Fruit fly (Drosophila melanogaster) whole organism, embryonic: ENCODE data around the gene CG32544.

Experiments used
- Adf1 ChIP-seq: fragments of 200-800 bp; sonication (Bioruptor generic); IDR thresholded peaks from 2 replicates; pipeline ENCODE4 v1.3.6; 2022; ENCODE audit warnings: missing biosample characterization, missing genetic modification characterization
- Atf-2 ChIP-seq: fragments of 200-800 bp; sonication (Bioruptor generic); optimal IDR thresholded peaks from 2 replicates; lab custom pipeline; 2016; ENCODE audit warnings: missing biosample characterization, missing genetic modification characterization
- CG10274 ChIP-seq: fragments of 200-800 bp; sonication (Bioruptor generic); optimal IDR thresholded peaks from 3 replicates; lab custom pipeline; 2017; ENCODE audit warnings: missing biosample characterization, mild to moderate bottlenecking, missing genetic modification characterization
- CG13287 ChIP-seq: fragments of 200-800 bp; sonication (Bioruptor generic); IDR thresholded peaks from 2 replicates; pipeline ENCODE4 v1.3.6; 2022; ENCODE audit warnings: missing biosample characterization, missing genetic modification characterization; ENCODE audit not compliant: partially characterized antibody
- CG13296 ChIP-seq: fragments of 200-800 bp; sonication (Bioruptor generic); optimal IDR thresholded peaks from 3 replicates; lab custom pipeline; 2018; ENCODE audit warnings: missing biosample characterization, mild to moderate bottlenecking, missing genetic modification characterization
- CG14050 ChIP-seq: fragments of 200-800 bp; sonication (Bioruptor generic); IDR thresholded peaks from 3 replicates; pipeline ENCODE4 v1.3.6; 2022; ENCODE audit warnings: missing biosample characterization, missing genetic modification characterization
- CG14441 ChIP-seq: fragments of 200-800 bp; sonication (Bioruptor generic); IDR thresholded peaks from 2 replicates; pipeline ENCODE4 v1.3.6; 2022; ENCODE audit warnings: missing biosample characterization, missing genetic modification characterization
- CG15269 ChIP-seq: fragments of 200-800 bp; sonication (Bioruptor generic); optimal IDR thresholded peaks from 2 replicates; lab custom pipeline; 2018; ENCODE audit warnings: missing biosample characterization, mild to moderate bottlenecking, missing genetic modification characterization, moderate library complexity
- CG32532 ChIP-seq: fragments of 200-800 bp; sonication (Bioruptor generic); IDR thresholded peaks from 2 replicates; pipeline ENCODE4 v1.3.6; 2022; ENCODE audit warnings: missing biosample characterization, missing genetic modification characterization
- CG3281 ChIP-seq: fragments of 200-800 bp; sonication (Bioruptor generic); optimal IDR thresholded peaks from 3 replicates; lab custom pipeline; 2017; ENCODE audit warnings: missing biosample characterization, mild to moderate bottlenecking, missing genetic modification characterization
- CG34376 ChIP-seq: fragments of 200-800 bp; sonication (Bioruptor generic); optimal IDR thresholded peaks from 2 replicates; lab custom pipeline; 2018; ENCODE audit warnings: missing biosample characterization, mild to moderate bottlenecking, missing genetic modification characterization
- CG34422 ChIP-seq: fragments of 200-800 bp; sonication (Bioruptor generic); IDR thresholded peaks from 3 replicates; pipeline ENCODE4 v1.3.6; 2022; ENCODE audit warnings: missing biosample characterization, missing genetic modification characterization
- CG3995 ChIP-seq: fragments of 200-800 bp; sonication (Bioruptor generic); optimal IDR thresholded peaks from 3 replicates; lab custom pipeline; 2016; ENCODE audit warnings: missing biosample characterization, missing genetic modification characterization
- CG6765 ChIP-seq: fragments of 200-800 bp; sonication (Bioruptor generic); optimal IDR thresholded peaks from 3 replicates; lab custom pipeline; 2017; ENCODE audit warnings: missing biosample characterization, mild to moderate bottlenecking, missing genetic modification characterization
- CG8281 ChIP-seq: fragments of 200-800 bp; sonication (Bioruptor generic); optimal IDR thresholded peaks from 2 replicates; lab custom pipeline; 2018; ENCODE audit warnings: missing biosample characterization, mild to moderate bottlenecking, missing genetic modification characterization, moderate library complexity
- CG8478 ChIP-seq: fragments of >200 bp; optimal IDR thresholded peaks from 2 replicates; lab custom pipeline; 2018
- D19B ChIP-seq: fragments of 200-800 bp; sonication (Bioruptor generic); optimal IDR thresholded peaks from 2 replicates; lab custom pipeline; 2017; ENCODE audit warnings: missing biosample characterization, mild to moderate bottlenecking, missing genetic modification characterization
- Dbx ChIP-seq: fragments of 200-800 bp; sonication (Bioruptor generic); IDR thresholded peaks from 3 replicates; pipeline ENCODE4 v1.3.6; 2022; ENCODE audit warnings: missing biosample characterization, missing genetic modification characterization
- Drgx ChIP-seq: fragments of 200-800 bp; sonication (Bioruptor generic); IDR thresholded peaks from 2 replicates; pipeline ENCODE4 v1.3.6; 2022; ENCODE audit warnings: missing biosample characterization, missing genetic modification characterization
- E2f1 ChIP-seq: fragments of 200-800 bp; sonication (Bioruptor generic); IDR thresholded peaks from 2 replicates; pipeline ENCODE4 v1.3.6; 2022; ENCODE audit warnings: missing biosample characterization, missing genetic modification characterization
- Fer1 ChIP-seq: fragments of 200-800 bp; sonication (Bioruptor generic); optimal IDR thresholded peaks from 2 replicates; lab custom pipeline; 2017; ENCODE audit warnings: missing biosample characterization, mild to moderate bottlenecking, missing genetic modification characterization
- HmgZ ChIP-seq: fragments of 200-800 bp; sonication (Bioruptor generic); optimal IDR thresholded peaks from 2 replicates; lab custom pipeline; 2018; ENCODE audit warnings: missing biosample characterization, mild to moderate bottlenecking, missing genetic modification characterization
- Hr3 ChIP-seq: fragments of 200-800 bp; sonication (Bioruptor generic); optimal IDR thresholded peaks from 3 replicates; lab custom pipeline; 2016; ENCODE audit warnings: missing biosample characterization, missing genetic modification characterization
- Jarid2 ChIP-seq: fragments of 200-800 bp; sonication (Bioruptor generic); optimal IDR thresholded peaks from 3 replicates; lab custom pipeline; 2017; ENCODE audit warnings: mild to moderate bottlenecking, missing biosample characterization, missing genetic modification reagents, missing genetic modification characterization
- Med ChIP-seq: fragments of 200-800 bp; sonication (Bioruptor generic); peaks from one replicate; lab custom pipeline; 2016; ENCODE audit warnings: missing biosample characterization, missing genetic modification characterization, mild to moderate bottlenecking, inconsistent platforms, moderate library complexity
- Meics ChIP-seq: fragments of 200-800 bp; sonication (Bioruptor generic); optimal IDR thresholded peaks from 2 replicates; lab custom pipeline; 2017; ENCODE audit warnings: missing biosample characterization, mild to moderate bottlenecking, missing genetic modification characterization
- NFAT ChIP-seq: fragments of 200-800 bp; sonication (Bioruptor generic); IDR thresholded peaks from 2 replicates; pipeline ENCODE4 v1.3.6; 2022; ENCODE audit warnings: missing biosample characterization, missing genetic modification characterization
- Nf-YB ChIP-seq: fragments of 200-800 bp; sonication (Bioruptor generic); optimal IDR thresholded peaks from 3 replicates; lab custom pipeline; 2019; ENCODE audit warnings: missing biosample characterization, mild to moderate bottlenecking, missing genetic modification characterization, moderate library complexity
- Nf-YC ChIP-seq: fragments of 200-800 bp; optimal IDR thresholded peaks from 3 replicates; lab custom pipeline; 2019; ENCODE audit warnings: missing biosample characterization, mild to moderate bottlenecking, missing genetic modification characterization, moderate library complexity
- Trl ChIP-seq, 3 experiments: fragments of >200 bp in 2 of 3; fragments of 200-800 bp in 1 of 3; sonication (Bioruptor generic) in 1 of 3; optimal IDR thresholded peaks; 2 replicates in 1 of 3; 3 replicates in 2 of 3; lab custom pipeline; 2016 to 2017; ENCODE audit warnings: missing biosample characterization in 1 of 3, missing genetic modification characterization in 1 of 3
- Vsx1 ChIP-seq: fragments of 200-800 bp; sonication (Bioruptor generic); optimal IDR thresholded peaks from 2 replicates; lab custom pipeline; 2017; ENCODE audit warnings: missing biosample characterization, mild to moderate bottlenecking, missing genetic modification characterization, missing genetic modification reagents
- Xrp1 ChIP-seq: fragments of 200-800 bp; sonication (Bioruptor generic); IDR thresholded peaks from 2 replicates; pipeline ENCODE4 v1.3.6; 2022; ENCODE audit warnings: missing biosample characterization, missing genetic modification characterization
- amos ChIP-seq: fragments of 200-800 bp; sonication (Bioruptor generic); IDR thresholded peaks from 2 replicates; pipeline ENCODE4 v1.3.6; 2022; ENCODE audit warnings: missing biosample characterization, missing genetic modification characterization; ENCODE audit not compliant: partially characterized antibody
- bab2 ChIP-seq: fragments of 200-800 bp; sonication (Bioruptor generic); optimal IDR thresholded peaks from 2 replicates; lab custom pipeline; 2016; ENCODE audit warnings: missing biosample characterization, missing genetic modification characterization
- cg ChIP-seq: fragments of 200-800 bp; sonication (Bioruptor generic); optimal IDR thresholded peaks from 3 replicates; lab custom pipeline; 2019; ENCODE audit warnings: missing biosample characterization, mild to moderate bottlenecking, missing genetic modification characterization, moderate library complexity
- chinmo ChIP-seq: fragments of 200-800 bp; sonication (Bioruptor generic); IDR thresholded peaks from 4 replicates; pipeline ENCODE4 v1.3.6; 2022; ENCODE audit warnings: missing biosample characterization, missing genetic modification characterization; ENCODE audit not compliant: partially characterized antibody
- chm ChIP-seq: fragments of 200-800 bp; sonication (Bioruptor generic); IDR thresholded peaks from 2 replicates; pipeline ENCODE4 v1.3.6; 2022; ENCODE audit warnings: missing biosample characterization, missing genetic modification characterization
- cwo ChIP-seq: fragments of 200-800 bp; sonication (Bioruptor generic); optimal IDR thresholded peaks from 3 replicates; lab custom pipeline; 2017; ENCODE audit warnings: missing biosample characterization, missing genetic modification characterization, mild to moderate bottlenecking, moderate library complexity, missing genetic modification reagents
- gsb-n ChIP-seq: fragments of 200-800 bp; sonication (Bioruptor generic); optimal IDR thresholded peaks from 3 replicates; lab custom pipeline; 2018; ENCODE audit warnings: missing biosample characterization, mild to moderate bottlenecking, missing genetic modification characterization
- hkb ChIP-seq, 2 experiments: fragments of 200-800 bp in 1 of 2; fragments of >200 bp in 1 of 2; sonication (Bioruptor generic) in 1 of 2; IDR thresholded peaks in 1 of 2; optimal IDR thresholded peaks in 1 of 2; 2 replicates each; pipeline versions ENCODE4 v1.3.6 to Lab custom; 2017 to 2022; ENCODE audit warnings: missing biosample characterization in 1 of 2, missing genetic modification characterization in 1 of 2
- lov ChIP-seq, 2 experiments: fragments of 200-800 bp in 1 of 2; fragments of >200 bp in 1 of 2; sonication (Bioruptor generic) in 1 of 2; IDR thresholded peaks in 1 of 2; optimal IDR thresholded peaks in 1 of 2; 2 replicates in 1 of 2; 3 replicates in 1 of 2; pipeline versions ENCODE4 v1.3.6 to Lab custom; 2017 to 2022; ENCODE audit warnings: missing biosample characterization in 1 of 2, missing genetic modification characterization in 1 of 2
- row ChIP-seq: fragments of 200-800 bp; sonication (Bioruptor generic); IDR thresholded peaks from 3 replicates; pipeline ENCODE4 v1.3.6; 2022; ENCODE audit warnings: missing biosample characterization, missing genetic modification characterization
- sens ChIP-seq: fragments of 200-800 bp; sonication (Bioruptor generic); peaks from one replicate; lab custom pipeline; 2016; ENCODE audit warnings: missing biosample characterization, missing genetic modification characterization
- so ChIP-seq: fragments of 200-800 bp; sonication (Bioruptor generic); IDR thresholded peaks from 3 replicates; pipeline ENCODE4 v1.3.6; 2022; ENCODE audit warnings: missing biosample characterization, missing genetic modification characterization
- tna ChIP-seq: fragments of 200-800 bp; sonication (Bioruptor generic); IDR thresholded peaks from 2 replicates; pipeline ENCODE4 v1.3.6; 2022; ENCODE audit warnings: missing biosample characterization, missing genetic modification characterization; ENCODE audit not compliant: partially characterized antibody
- tup ChIP-seq: fragments of 200-800 bp; sonication (Bioruptor generic); optimal IDR thresholded peaks from 2 replicates; lab custom pipeline; 2016; ENCODE audit warnings: missing biosample characterization, mild to moderate bottlenecking, missing genetic modification characterization, moderate library complexity
- vnd ChIP-seq: fragments of 200-800 bp; sonication (Bioruptor generic); IDR thresholded peaks from 3 replicates; pipeline ENCODE4 v1.3.6; 2022; ENCODE audit warnings: missing biosample characterization, missing genetic modification characterization; ENCODE audit not compliant: partially characterized antibody
- yki ChIP-seq: fragments of >200 bp; optimal IDR thresholded peaks from 3 replicates; lab custom pipeline; 2018

Gene CG32544

dm6 chrX:18832371-18832852 is 27.7 kb upstream of the CG32544 start, which contains the start of gene Pvf1:
Gene Pvf1, plus strand, starts transcription at chrX:18832682.
- TF ChIP-seq Jarid2 (GFP tag; lab: Kevin White, UChicago) (peak; percentile 80), D19B (GFP tag; lab: Kevin White, UChicago) (peak; percentile 92), CG13287 (GFP tag; lab: Robert Waterston, UW) (peak; percentile 20; the same call in 1 of the 2 replicates), bab2 (GFP tag; lab: Kevin White, UChicago) (no peak), NFAT (GFP tag; lab: Robert Waterston, UW) (0 out of 2 replicates have a peak, but pooled peaks have one; percentile 7), HmgZ (tag; lab: Kevin White, UChicago) (peak; percentile 25), E2f1 (GFP tag; lab: Robert Waterston, UW) (no peak), CG14050 (GFP tag; lab: Robert Waterston, UW) (peak; percentile 70; the same call in 2 of the 3 replicates), Xrp1 (peak; percentile 29; the same call in 1 of the 2 replicates), chinmo (peak; percentile 68; the same call in 1 of the 4 replicates), sens (GFP tag; lab: Kevin White, UChicago) (peak; percentile 80), CG8478 (no peak), Fer1 (peak; percentile 31), lov (optimal IDR thresholded peaks at IDR 0.05; lab: Kevin White, UChicago) (no peak), lov (GFP tag; IDR thresholded peaks at IDR 0.05; lab: Robert Waterston, UW) (no peak), CG3995 (peak; percentile 85), yki (lab: Kevin White, UChicago) (peak; percentile 35), Meics (GFP tag; lab: Kevin White, UChicago) (peak; percentile 1), CG6765 (GFP tag; lab: Kevin White, UChicago) (peak; percentile 13), cg (GFP tag; lab: Kevin White, UChicago) (no peak), so (peak; percentile 36; the same call in 1 of the 3 replicates), CG3281 (peak; percentile 26), Hr3 (GFP tag; lab: Kevin White, UChicago) (no peak), CG14441 (GFP tag; lab: Robert Waterston, UW) (0 out of 2 replicates have a peak, but pooled peaks have one; percentile 34), CG10274 (GFP tag; lab: Kevin White, UChicago) (no peak), Med (peak; percentile 87), Vsx1 (GFP tag; lab: Kevin White, UChicago) (no peak), amos (GFP tag; lab: Robert Waterston, UW) (no peak), cwo (peak; percentile 9), chm (GFP tag; lab: Robert Waterston, UW) (peak; percentile 44; the same call in 1 of the 2 replicates), CG13296 (GFP tag; lab: Kevin White, UChicago) (peak; percentile 9), tup (GFP tag; lab: Kevin White, UChicago) (no peak), Drgx (GFP tag; lab: Robert Waterston, UW) (0 out of 2 replicates have a peak, but pooled peaks have one; percentile 15), Adf1 (GFP tag; lab: Robert Waterston, UW) (peak; percentile 25; the same call in 1 of the 2 replicates), row (GFP tag; lab: Robert Waterston, UW) (peak; percentile 77), tna (GFP tag; lab: Robert Waterston, UW) (0 out of 2 replicates have a peak, but pooled peaks have one; percentile 19), Nf-YC (peak; percentile 34), Dbx (peak; percentile 12; the same call in 1 of the 3 replicates), Atf-2 (GFP tag; lab: Kevin White, UChicago) (no peak), hkb (optimal IDR thresholded peaks at IDR 0.05; lab: Kevin White, UChicago) (no peak), hkb (GFP tag; IDR thresholded peaks at IDR 0.05; lab: Robert Waterston, UW) (0 out of 2 replicates have a peak, but pooled peaks have one; percentile 21), vnd (GFP tag; lab: Robert Waterston, UW) (no peak), CG8281 (tag; lab: Kevin White, UChicago) (peak; percentile 29), CG15269 (tag; lab: Kevin White, UChicago) (peak; percentile 36), gsb-n (tag; lab: Kevin White, UChicago) (no peak), Trl (optimal IDR thresholded peaks at IDR 0.05; lab: Kevin White, UChicago) (peak; percentile 82), Trl (GFP tag; optimal IDR thresholded peaks at IDR 0.05; lab: Kevin White, UChicago) (no peak), CG32532 (peak; percentile 55; the same call in 1 of the 2 replicates), CG34422 (GFP tag; lab: Robert Waterston, UW) (peak; percentile 45; the same call in 1 of the 3 replicates), CG34376 (GFP tag; lab: Kevin White, UChicago) (peak; percentile 34), Nf-YB (GFP tag; lab: Kevin White, UChicago) (peak; percentile 23)
